Worm (Caenorhabditis elegans) whole organism, L2 larva: ENCODE data around the gene W05B10.3.

Source experiments
- lsy-2 ChIP-seq, 2 experiments: fragments of 150-350 bp in 1 of 2; sonication (generic microtip) in 1 of 2; optimal IDR thresholded peaks; 2 replicates each; lab custom pipeline; 2014 to 2017; ENCODE audit warnings: missing biosample characterization in 2 of 2, missing genetic modification characterization in 2 of 2
- nhr-77 ChIP-seq: fragments of 150-350 bp; optimal IDR thresholded peaks from 2 replicates; lab custom pipeline; 2014; ENCODE audit warnings: missing biosample characterization, missing genetic modification characterization
- skn-1 ChIP-seq: sonication (generic microtip); optimal IDR thresholded peaks from 2 replicates; lab custom pipeline; 2017; ENCODE audit warnings: missing biosample characterization, missing genetic modification characterization
- zag-1 ChIP-seq: fragments of 150-350 bp; optimal IDR thresholded peaks from 2 replicates; lab custom pipeline; 2014; ENCODE audit warnings: missing biosample characterization, missing genetic modification characterization
- ztf-1 ChIP-seq: fragments of 200-800 bp; sonication (Bioruptor generic); conservative IDR thresholded peaks from 2 replicates; pipeline ENCODE4 v1.3.6; 2022; ENCODE audit warnings: missing genetic modification characterization, missing compliant biosample characterization

DNA sequence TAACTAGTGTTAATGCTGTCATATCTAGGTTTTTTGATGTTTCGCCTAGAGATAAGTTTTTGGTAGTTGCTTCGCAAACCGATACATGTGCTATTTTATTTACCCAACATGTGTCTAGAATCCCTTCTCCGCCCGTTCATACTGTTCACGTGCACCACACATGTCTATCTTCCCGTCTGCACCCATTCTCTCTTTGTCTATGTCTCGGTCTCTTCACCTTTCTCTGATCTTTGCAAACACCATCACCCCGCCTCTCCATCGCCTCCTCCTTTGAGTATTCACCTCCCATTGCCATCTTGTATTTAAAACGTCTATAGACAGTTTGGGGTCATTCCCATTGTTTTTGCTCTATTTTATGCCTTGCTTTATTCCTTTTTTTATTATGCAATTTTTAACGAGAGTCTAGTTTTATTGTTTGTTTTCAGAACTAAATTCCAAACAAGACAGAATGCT lies 24.3 kb downstream of the W05B10.3 start, which contains the start of gene F56H9.2:
- TF ChIP-seq skn-1 (tag; lab: Kevin White, UChicago) (no peak), ztf-1 (GFP tag; lab: Robert Waterston, UW) (no peak), nhr-77 (tag; lab: Kevin White, UChicago) (no peak), lsy-2 (tag; optimal IDR thresholded peaks at IDR 0.05; lab: Kevin White, UChicago) (peak in 1 of 2 experiments; percentile 60), zag-1 (tag; lab: Kevin White, UChicago) (no peak)
